Worm (Caenorhabditis elegans) whole organism, L1 larva: Measurements from ENCODE around the gene T04A6.2.

Source experiments
- alr-1 ChIP-seq: fragments of 200-800 bp; sonication (Bioruptor generic); optimal IDR thresholded peaks from 2 replicates; lab custom pipeline; 2018; ENCODE audit warnings: borderline replicate concordance, mild to moderate bottlenecking, missing genetic modification characterization, missing compliant biosample characterization
- ama-1 ChIP-seq: fragments of 150-350 bp; optimal IDR thresholded peaks from 2 replicates; lab custom pipeline; 2014
- ces-1 ChIP-seq: fragments of 150-350 bp; optimal IDR thresholded peaks from 2 replicates; lab custom pipeline; 2014; ENCODE audit warnings: missing biosample characterization, missing genetic modification reagents, missing genetic modification characterization
- efl-3 ChIP-seq: fragments of 200-800 bp; sonication (Bioruptor generic); optimal IDR thresholded peaks from 2 replicates; lab custom pipeline; 2018; ENCODE audit warnings: mild to moderate bottlenecking, missing genetic modification characterization, missing compliant biosample characterization
- egl-27 ChIP-seq, 2 experiments: fragments of 150-350 bp in 1 of 2; sonication (generic microtip); optimal IDR thresholded peaks; 3 replicates each; lab custom pipeline; 2017 to 2018; ENCODE audit warnings: missing biosample characterization in 2 of 2, missing genetic modification characterization in 2 of 2, missing genetic modification reagents in 2 of 2
- elt-3 ChIP-seq, 6 experiments: fragments of 150-350 bp in 1 of 6; sonication (generic microtip); optimal IDR thresholded peaks; 2 replicates each; lab custom pipeline; 2017 to 2018; ENCODE audit warnings: missing biosample characterization in 6 of 6, missing genetic modification characterization in 6 of 6, inconsistent platforms in 1 of 6
- fkh-10 ChIP-seq: sonication (generic microtip); optimal IDR thresholded peaks from 2 replicates; lab custom pipeline; 2017; ENCODE audit warnings: missing biosample characterization, missing genetic modification reagents, missing genetic modification characterization
- lsy-2 ChIP-seq, 2 experiments: fragments of 150-350 bp; optimal IDR thresholded peaks; 2 replicates each; lab custom pipeline; 2014; ENCODE audit warnings: missing biosample characterization in 2 of 2, missing genetic modification characterization in 2 of 2
- nhr-11 ChIP-seq: fragments of 150-350 bp; optimal IDR thresholded peaks from 2 replicates; lab custom pipeline; 2014; ENCODE audit warnings: missing biosample characterization, missing genetic modification characterization
- nhr-28 ChIP-seq: fragments of 150-350 bp; optimal IDR thresholded peaks from 2 replicates; lab custom pipeline; 2014; ENCODE audit warnings: missing biosample characterization, missing genetic modification characterization
- sup-37 ChIP-seq: fragments of 200-800 bp; sonication (Bioruptor generic); optimal IDR thresholded peaks from 2 replicates; lab custom pipeline; 2018; ENCODE audit warnings: mild to moderate bottlenecking, missing genetic modification characterization, missing compliant biosample characterization
- tbx-2 ChIP-seq: sonication (generic microtip); optimal IDR thresholded peaks from 2 replicates; lab custom pipeline; 2016; ENCODE audit warnings: missing genetic modification characterization, missing compliant biosample characterization
- unc-130 ChIP-seq: fragments of 150-350 bp; optimal IDR thresholded peaks from 2 replicates; lab custom pipeline; 2017; ENCODE audit warnings: missing biosample characterization, missing genetic modification characterization, inconsistent platforms
- unc-86 ChIP-seq: sonication (generic microtip); optimal IDR thresholded peaks from 2 replicates; lab custom pipeline; 2016; ENCODE audit warnings: missing genetic modification characterization, missing compliant biosample characterization

DNA sequence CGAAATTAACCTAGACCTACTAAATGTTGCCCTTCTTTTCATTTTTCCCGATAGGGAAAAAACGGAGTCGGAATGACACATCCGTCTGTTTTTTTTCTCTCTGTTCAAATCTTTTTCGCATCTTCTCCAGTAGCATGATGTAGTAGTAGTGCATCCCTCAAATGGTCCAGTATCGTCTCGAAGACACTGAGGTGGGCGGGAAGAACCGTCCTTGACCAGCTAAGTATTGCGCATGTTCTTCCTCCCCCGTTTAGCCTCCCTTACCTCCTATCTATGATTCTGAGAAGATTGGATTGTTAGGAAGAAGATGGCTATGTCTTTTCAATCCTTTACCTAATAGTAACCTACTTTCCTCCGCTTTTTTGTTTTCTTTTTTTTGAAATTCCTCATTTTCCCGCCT is 8.3 kb downstream of the T04A6.2 start:
- TF ChIP-seq nhr-28 (tag; lab: Kevin White, UChicago), result no peak
- no peak for TF ChIP-seq alr-1 (tag; lab: Kevin White, UChicago)
- TF ChIP-seq ces-1, result no peak
- no peak for TF ChIP-seq ama-1
- TF ChIP-seq nhr-11 (tag; lab: Kevin White, UChicago), result no peak
- TF ChIP-seq tbx-2 (tag; lab: Kevin White, UChicago), result no peak
- no peak for TF ChIP-seq efl-3 (GFP tag; lab: Kevin White, UChicago)
- no peak for TF ChIP-seq egl-27 (tag; optimal IDR thresholded peaks at IDR 0.05; lab: Kevin White, UChicago)
- TF ChIP-seq unc-130, result no peak
- peak in 1 of 6 experiments; percentile 14 for TF ChIP-seq elt-3 (tag; optimal IDR thresholded peaks at IDR 0.05; lab: Kevin White, UChicago)
- no peak for TF ChIP-seq lsy-2 (tag; optimal IDR thresholded peaks at IDR 0.05; lab: Kevin White, UChicago)
- no peak for TF ChIP-seq fkh-10 (GFP tag; lab: Kevin White, UChicago)
- no peak for TF ChIP-seq unc-86 (tag; lab: Kevin White, UChicago)
- no peak for TF ChIP-seq sup-37 (GFP tag; lab: Kevin White, UChicago)
